Worm (Caenorhabditis elegans): ENCODE data around the gene lmd-4.
"Not testable (repeated sequence)": the region's sequence is repeated elsewhere in the genome, so short reads cannot be mapped to it uniquely, and the experiment has no call there.

DNA sequence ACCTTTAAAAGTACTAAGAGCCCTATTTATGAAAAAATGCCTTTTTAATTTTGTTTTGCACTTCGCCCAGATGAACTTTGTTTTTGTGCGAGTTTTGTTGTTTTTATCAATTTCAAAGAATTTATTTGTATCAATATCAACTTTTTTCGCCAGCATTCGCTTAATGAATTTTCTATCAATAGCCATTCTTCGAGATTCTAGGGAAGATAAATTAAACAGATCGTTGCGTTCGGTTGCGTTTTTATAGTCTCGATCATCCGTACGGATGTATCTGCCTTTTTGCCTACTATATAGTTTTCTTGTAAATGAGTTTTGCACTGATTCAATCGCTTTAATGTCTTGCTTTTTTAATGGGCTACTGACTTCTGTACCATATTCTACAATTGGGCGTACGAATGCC is 24.7 kb upstream of the lmd-4 start, which contains the start of gene nhr-147:
- not testable (repeated sequence) for TF ChIP-seq scrt-1 (GFP tag; IDR thresholded peaks at IDR 0.05); ama-1 (optimal IDR thresholded peaks at IDR 0.05); ceh-13 (GFP tag; optimal IDR thresholded peaks at IDR 0.05); hmg-4 (GFP tag; optimal IDR thresholded peaks at IDR 0.05)
